Fruit fly (Drosophila melanogaster) ovary, adult (tissue): ENCODE data around the gene run.
"Not testable (repeated sequence)": the region's sequence is repeated elsewhere in the genome, so short reads cannot be mapped to it uniquely, and the experiment has no call there.

Source experiments
- CG17801 ChIP-seq: fragments of 200-800 bp; optimal IDR thresholded peaks from 2 replicates; lab custom pipeline; 2019; ENCODE audit warnings: missing biosample characterization, mild to moderate bottlenecking, missing genetic modification characterization, moderate library complexity; ENCODE audit not compliant: partially characterized antibody

The run gene

dm6 chrX:20690454-20690853, at the start of gene run:
Gene run, plus strand, starts transcription at chrX:20690670.
- TF ChIP-seq CG17801 (GFP tag; lab: Kevin White, UChicago): no peak

- no peak for TF ChIP-seq CG17801 (GFP tag; lab: Kevin White, UChicago)
Observed at dm6 chrX:20643385-20643784, 47.1 kb upstream of the run start.

- no peak for TF ChIP-seq CG17801 (GFP tag; lab: Kevin White, UChicago)
Observed at dm6 chrX:20643964-20644363, 46.5 kb upstream of the run start.

dm6 chrX:20646223-20646622, 44.2 kb upstream of the run start:
- TF ChIP-seq CG17801 (GFP tag; lab: Kevin White, UChicago): no peak

dm6 chrX:20652353-20652752, 38.1 kb upstream of the run start:
- no peak for TF ChIP-seq CG17801 (GFP tag; lab: Kevin White, UChicago)

dm6 chrX:20654954-20655391, 35.5 kb upstream of the run start:
- peak; percentile 2 for TF ChIP-seq CG17801 (GFP tag; lab: Kevin White, UChicago)

- peak; percentile 80 for TF ChIP-seq CG17801 (GFP tag; lab: Kevin White, UChicago)
Observed at dm6 chrX:20656535-20657350, 33.7 kb upstream of the run start, which contains the start of gene Cyp6v1. Gene Cyp6v1, plus strand, starts transcription at chrX:20657122.

dm6 chrX:20658627-20659026, 31.8 kb upstream of the run start:
- no peak for TF ChIP-seq CG17801 (GFP tag; lab: Kevin White, UChicago)

- TF ChIP-seq CG17801 (GFP tag; lab: Kevin White, UChicago): peak; percentile 4
Observed at dm6 chrX:20661612-20662228, 28.8 kb upstream of the run start, which contains the start of gene CG1835. Gene CG1835, plus strand, starts transcription at chrX:20661917.

dm6 chrX:20662919-20663557, 27.4 kb upstream of the run start:
- no peak for TF ChIP-seq CG17801 (GFP tag; lab: Kevin White, UChicago)

dm6 chrX:20666356-20666755, 24.1 kb upstream of the run start:
- no peak for TF ChIP-seq CG17801 (GFP tag; lab: Kevin White, UChicago)

- not testable (repeated sequence) for TF ChIP-seq CG17801 (GFP tag; lab: Kevin White, UChicago)
Observed at dm6 chrX:20676963-20677362, 13.5 kb upstream of the run start, which contains the start of gene hydra. Gene hydra, minus strand, starts transcription at chrX:20677063.

- TF ChIP-seq CG17801 (GFP tag; lab: Kevin White, UChicago): no peak
Observed at dm6 chrX:20680407-20680806, 10.1 kb upstream of the run start.

- no peak for TF ChIP-seq CG17801 (GFP tag; lab: Kevin White, UChicago)
Observed at dm6 chrX:20687252-20687651, 3.2 kb upstream of the run start.

dm6 chrX:20689504-20689903, 966 bp upstream of the run start:
- TF ChIP-seq CG17801 (GFP tag; lab: Kevin White, UChicago): no peak
